Worm (Caenorhabditis elegans) whole organism, L3 larva: Measurements from ENCODE around the gene zmp-1.

Source experiments
- R02D3.7 ChIP-seq: fragments of 150-350 bp; optimal IDR thresholded peaks from 2 replicates; lab custom pipeline; 2014; ENCODE audit warnings: missing biosample characterization, missing genetic modification characterization
- ZK546.5 ChIP-seq: sonication (generic microtip); optimal IDR thresholded peaks from 2 replicates; lab custom pipeline; 2017; ENCODE audit warnings: missing biosample characterization, missing genetic modification characterization
- ceh-16 ChIP-seq: sonication (generic microtip); optimal IDR thresholded peaks from 2 replicates; lab custom pipeline; 2017; ENCODE audit warnings: missing biosample characterization, missing genetic modification characterization
- ceh-9 ChIP-seq: sonication (generic microtip); optimal IDR thresholded peaks from 2 replicates; lab custom pipeline; 2018; ENCODE audit warnings: missing biosample characterization, missing genetic modification characterization
- fos-1 ChIP-seq: fragments of 150-350 bp; optimal IDR thresholded peaks from 2 replicates; lab custom pipeline; 2014; ENCODE audit warnings: missing biosample characterization, missing genetic modification characterization
- nhr-237 ChIP-seq: fragments of 150-350 bp; optimal IDR thresholded peaks from 2 replicates; lab custom pipeline; 2014; ENCODE audit warnings: missing biosample characterization, missing genetic modification characterization
- nhr-43 ChIP-seq: sonication (generic microtip); optimal IDR thresholded peaks from 2 replicates; lab custom pipeline; 2016; ENCODE audit warnings: mild to moderate bottlenecking, missing genetic modification characterization, missing compliant biosample characterization; ENCODE audit not compliant: poor library complexity, severe bottlenecking
- nhr-76 ChIP-seq: fragments of 150-350 bp; sonication (generic microtip); optimal IDR thresholded peaks from 5 replicates; lab custom pipeline; 2014; ENCODE audit warnings: missing biosample characterization, missing genetic modification characterization
- nhr-77 ChIP-seq: fragments of 150-350 bp; optimal IDR thresholded peaks from 2 replicates; lab custom pipeline; 2014; ENCODE audit warnings: missing biosample characterization, missing genetic modification characterization
- pqm-1 ChIP-seq: fragments of 150-350 bp; optimal IDR thresholded peaks from 2 replicates; lab custom pipeline; 2017; ENCODE audit warnings: missing biosample characterization, missing genetic modification characterization, inconsistent platforms
- snpc-4 ChIP-seq: fragments of 150-350 bp; optimal IDR thresholded peaks from 2 replicates; lab custom pipeline; 2014; ENCODE audit warnings: missing biosample characterization, missing genetic modification characterization
- unc-39 ChIP-seq: sonication (generic microtip); optimal IDR thresholded peaks from 4 replicates; lab custom pipeline; 2017; ENCODE audit warnings: missing biosample characterization, missing genetic modification characterization
- unc-62 ChIP-seq: fragments of 150-350 bp; sonication (generic microtip); optimal IDR thresholded peaks from 4 replicates; lab custom pipeline; 2014; ENCODE audit warnings: missing biosample characterization, missing genetic modification reagents, missing genetic modification characterization
- ztf-4 ChIP-seq: fragments of 150-350 bp; optimal IDR thresholded peaks from 2 replicates; lab custom pipeline; 2014; ENCODE audit warnings: missing biosample characterization, missing genetic modification characterization

ce11 chrIII:5878215-5878614 is 54.5 kb downstream of the zmp-1 start, which contains the start of the genes mig-21 and F01F1.2:
- no peak for TF ChIP-seq nhr-237 (tag; lab: Kevin White, UChicago)
- no peak for TF ChIP-seq R02D3.7 (tag; lab: Kevin White, UChicago)
- no peak for TF ChIP-seq nhr-43
- no peak for TF ChIP-seq nhr-76 (tag; lab: Kevin White, UChicago)
- no peak for TF ChIP-seq ZK546.5 (tag; lab: Kevin White, UChicago)
- no peak for TF ChIP-seq unc-62 (GFP tag; lab: Kevin White, UChicago)
- TF ChIP-seq snpc-4 (tag; lab: Kevin White, UChicago), result no peak
- TF ChIP-seq ceh-16 (tag; lab: Kevin White, UChicago), result no peak
- no peak for TF ChIP-seq nhr-77 (tag; lab: Kevin White, UChicago)
- TF ChIP-seq ztf-4 (tag; lab: Kevin White, UChicago), result no peak
- TF ChIP-seq unc-39, result no peak
- no peak for TF ChIP-seq ceh-9 (tag; lab: Kevin White, UChicago)
- no peak for TF ChIP-seq pqm-1
- TF ChIP-seq fos-1, result no peak
